Worm (Caenorhabditis elegans) whole organism, L4/young adult: ENCODE measurements around the gene scl-15.

ENCODE experiments used
- W03F9.2 ChIP-seq: fragments of 150-350 bp; optimal IDR thresholded peaks from 2 replicates; lab custom pipeline; 2014; ENCODE audit warnings: missing biosample characterization, missing genetic modification characterization
- dao-5 ChIP-seq: sonication (generic microtip); optimal IDR thresholded peaks from 2 replicates; lab custom pipeline; 2016; ENCODE audit warnings: missing genotype, missing genetic modification characterization, moderate library complexity, missing compliant biosample characterization
- him-1 ChIP-seq: sonication (generic microtip); optimal IDR thresholded peaks from 2 replicates; lab custom pipeline; 2016; ENCODE audit warnings: missing genotype, missing genetic modification reagents, missing genetic modification characterization, missing compliant biosample characterization

scl-15 gene

ce11 chrII:3248043-3248718 is 36.3 kb downstream of the scl-15 start, which contains the start of the genes fbxc-50 and C17F4.2:
fbxc-50 (minus strand) TSS chrII:3248123.
C17F4.2 (plus strand) TSS chrII:3248668.
- TF ChIP-seq him-1 (tag; lab: Kevin White, UChicago) (no peak), dao-5 (no peak), W03F9.2 (no peak)

DNA sequence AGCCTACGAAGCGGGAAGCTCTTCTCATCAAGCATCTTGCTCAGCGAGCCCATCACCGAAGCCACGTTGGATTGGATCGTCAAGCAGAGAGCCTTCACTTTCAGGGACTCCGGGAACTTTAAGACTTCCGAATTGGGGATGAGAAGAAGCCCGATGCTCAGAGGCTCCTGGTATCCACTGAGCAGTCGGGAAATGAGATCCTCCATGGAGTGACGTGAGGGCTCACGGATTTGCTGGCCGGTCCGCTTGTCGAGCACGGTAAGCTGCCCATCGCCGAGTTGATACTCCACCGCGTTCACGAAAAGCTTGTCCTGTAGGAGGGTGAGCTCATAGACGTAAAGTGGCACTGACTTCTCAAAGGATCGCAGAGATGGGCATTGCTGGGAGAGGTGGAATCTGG is 36.9 kb downstream of the scl-15 start:
- TF ChIP-seq W03F9.2 (no peak), dao-5 (no peak), him-1 (tag; lab: Kevin White, UChicago) (no peak)

DNA sequence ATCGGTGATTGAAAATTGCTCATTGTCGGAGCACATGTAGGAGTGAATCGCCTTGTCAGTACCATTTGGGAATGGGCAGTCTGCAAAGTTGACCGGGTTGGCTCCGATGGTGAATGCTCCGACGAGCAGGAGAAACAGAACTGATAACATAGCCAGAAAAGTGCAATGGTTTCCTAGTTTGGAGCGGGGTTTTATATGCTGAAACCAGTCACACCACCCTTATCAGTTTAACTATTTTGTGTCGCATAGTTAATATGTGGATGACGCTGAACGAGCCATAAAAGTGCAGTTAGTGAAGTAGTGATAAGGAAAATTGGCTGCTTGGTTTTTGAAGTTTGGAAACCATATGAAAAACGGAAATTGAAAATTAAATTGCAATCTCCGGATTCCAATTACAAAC is 38.6 kb downstream of the scl-15 start, which contains the start of gene C17F4.7:
Gene C17F4.7 (minus strand): TSS at position 180 of the 400 bp plus-strand sequence.
- TF ChIP-seq W03F9.2 = no peak
- TF ChIP-seq dao-5 = no peak
- TF ChIP-seq him-1 (tag; lab: Kevin White, UChicago) = no peak

ce11 chrII:3244758-3245157 is 39.7 kb downstream of the scl-15 start:
- TF ChIP-seq W03F9.2 (no peak), dao-5 (no peak), him-1 (tag; lab: Kevin White, UChicago) (no peak)

DNA sequence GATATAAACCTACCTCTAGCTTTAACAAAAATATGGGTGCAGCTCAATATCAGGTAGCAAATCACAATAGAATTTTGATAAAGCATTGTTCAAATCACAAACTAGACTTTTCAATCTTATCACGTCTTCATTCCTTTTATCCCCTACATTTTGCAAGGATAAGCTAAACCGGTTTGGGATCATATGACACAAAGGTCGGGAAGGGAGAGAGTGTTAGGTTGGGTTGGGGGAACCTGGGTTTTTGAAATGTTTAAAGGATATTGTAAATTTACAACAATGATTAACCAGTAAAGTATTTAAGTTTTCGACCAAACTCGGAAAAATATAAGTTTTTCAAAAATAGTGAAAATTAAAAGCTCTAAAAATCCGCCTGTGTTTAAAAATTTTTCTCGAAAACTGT is 40.4 kb downstream of the scl-15 start, which contains the start of gene C17F4.12:
Gene C17F4.12 (minus strand): TSS at position 101 of the 400 bp plus-strand sequence.
- TF ChIP-seq dao-5 (no peak), him-1 (tag; lab: Kevin White, UChicago) (no peak), W03F9.2 (no peak)

- TF ChIP-seq him-1 (tag; lab: Kevin White, UChicago) = no peak
- TF ChIP-seq dao-5 = no peak
- TF ChIP-seq W03F9.2 = no peak
Measured at ce11 chrII:3241842-3242241, 42.6 kb downstream of the scl-15 start.

- TF ChIP-seq dao-5 = no peak
- no peak for TF ChIP-seq W03F9.2
- no peak for TF ChIP-seq him-1 (tag; lab: Kevin White, UChicago)
Measured at ce11 chrII:3240207-3240606, 44.3 kb downstream of the scl-15 start, which contains the start of gene C17F4.3. C17F4.3 (plus strand) TSS chrII:3240507.

DNA sequence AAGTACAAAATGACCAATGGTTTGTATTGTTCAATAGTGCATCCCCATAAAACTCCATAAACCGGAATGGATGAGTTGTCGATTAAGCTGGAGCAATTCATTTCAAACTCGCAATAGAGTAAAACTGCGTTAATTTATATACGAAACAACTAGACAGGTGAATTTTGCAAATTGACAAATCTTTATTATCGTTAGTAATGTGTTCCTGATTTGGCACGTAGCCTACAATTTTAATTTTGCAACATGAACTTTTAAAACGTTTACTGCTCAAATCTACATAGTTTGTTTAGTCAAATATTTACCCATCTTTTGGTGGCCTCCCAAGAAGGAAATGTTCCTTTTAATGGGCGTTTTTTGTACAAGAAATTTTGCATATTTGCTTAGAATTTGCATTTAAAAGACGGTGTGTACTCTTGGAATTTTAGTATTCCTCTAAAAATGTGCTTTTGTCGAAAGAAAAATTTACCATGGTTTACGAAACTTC is 47.4 kb downstream of the scl-15 start, which contains the start of the genes srz-67 and C17F4.11:
Gene srz-67 (minus strand): TSS at position 101 of the 484 bp plus-strand sequence.
Gene C17F4.11 (plus strand): TSS at position 434 of the 484 bp plus-strand sequence.
- no peak for TF ChIP-seq him-1 (tag; lab: Kevin White, UChicago)
- TF ChIP-seq W03F9.2 = no peak
- no peak for TF ChIP-seq dao-5

DNA sequence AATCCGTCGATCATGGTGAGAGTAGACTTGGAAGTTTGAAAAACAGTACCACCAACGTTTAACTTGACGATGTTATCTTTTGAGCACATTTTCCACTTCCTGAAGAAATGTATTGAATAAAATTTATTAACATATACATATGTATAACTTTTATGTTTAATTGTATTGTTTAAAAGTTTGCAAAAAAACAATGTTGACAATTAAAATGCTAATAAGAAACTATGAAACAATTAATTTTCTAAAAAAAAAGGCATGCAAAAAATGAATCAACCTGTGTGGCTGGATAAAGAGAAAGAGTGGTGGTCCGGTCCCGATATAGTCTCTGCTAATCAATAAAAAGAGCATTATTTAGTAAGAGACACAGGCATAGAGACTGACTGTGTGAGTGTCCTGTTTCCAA is 49.7 kb downstream of the scl-15 start, which contains the start of gene C17F4.8:
Gene C17F4.8 (minus strand): TSS at position 101 of the 400 bp plus-strand sequence.
- TF ChIP-seq dao-5 (no peak), him-1 (tag; lab: Kevin White, UChicago) (no peak), W03F9.2 (no peak)
